Fruit fly (Drosophila melanogaster): ENCODE results near the gene CG18666.

CG18666 gene

dm6 chr2L:11038918-11039317 lies 4.3 kb downstream of the CG18666 start (continued):
- 0 out of 3 replicates have a peak, but pooled peaks have one; percentile 17 for TF ChIP-seq zfh1 (GFP tag; IDR thresholded peaks at IDR 0.05)
- TF ChIP-seq HmgZ (tag; optimal IDR thresholded peaks at IDR 0.05): no peak
- peak; percentile 2 for TF ChIP-seq CG15696 (tag; optimal IDR thresholded peaks at IDR 0.05)
- no peak for TF ChIP-seq dati (GFP tag; IDR thresholded peaks at IDR 0.05)
- peak; percentile 46 for TF ChIP-seq crol (GFP tag; IDR thresholded peaks at IDR 0.05)
- TF ChIP-seq sug (tag; optimal IDR thresholded peaks at IDR 0.05): peak; percentile 21
- no peak for TF ChIP-seq esg (GFP tag; conservative IDR thresholded peaks at IDR 0.05)
- TF ChIP-seq Asciz (GFP tag; optimal IDR thresholded peaks at IDR 0.05): no peak
- no peak for TF ChIP-seq CG8388 (GFP tag; optimal IDR thresholded peaks at IDR 0.05)
- no peak for TF ChIP-seq CG16863 (GFP tag; optimal IDR thresholded peaks at IDR 0.05)
- TF ChIP-seq CG33557 (GFP tag; optimal IDR thresholded peaks at IDR 0.05): peak; percentile 48
- TF ChIP-seq CG4854 (GFP tag; optimal IDR thresholded peaks at IDR 0.05): no peak
- peak; percentile 8 for TF ChIP-seq MTF-1 (GFP tag; optimal IDR thresholded peaks at IDR 0.05; ENCODE audit: borderline replicate concordance)
- no peak for TF ChIP-seq CG3995 (GFP tag; optimal IDR thresholded peaks at IDR 0.05)
- TF ChIP-seq CG14050 (GFP tag; IDR thresholded peaks at IDR 0.05): no peak
- no peak for TF ChIP-seq Mad (GFP tag; optimal IDR thresholded peaks at IDR 0.05)
- peak; percentile 18 for TF ChIP-seq Sox100B (GFP tag; optimal IDR thresholded peaks at IDR 0.05)
- TF ChIP-seq Chrac-16 (GFP tag; optimal IDR thresholded peaks at IDR 0.05): no peak
- TF ChIP-seq Vsx1 (GFP tag; optimal IDR thresholded peaks at IDR 0.05): peak; percentile 41
- no peak for TF ChIP-seq mam (GFP tag; optimal IDR thresholded peaks at IDR 0.05)
- TF ChIP-seq pho (GFP tag; optimal IDR thresholded peaks at IDR 0.05): no peak
- TF ChIP-seq ro (GFP tag; IDR thresholded peaks at IDR 0.05): no peak
- TF ChIP-seq CG12155 (GFP tag; optimal IDR thresholded peaks at IDR 0.05): no peak
- TF ChIP-seq hth (optimal IDR thresholded peaks at IDR 0.05): no peak
- no peak for TF ChIP-seq peb (GFP tag; IDR thresholded peaks at IDR 0.05)
- no peak for TF ChIP-seq fd64A (GFP tag; optimal IDR thresholded peaks at IDR 0.05)
- TF ChIP-seq CG2199 (GFP tag; IDR thresholded peaks at IDR 0.05): peak; percentile 60; the same call in 1 of the 3 replicates

dm6 chr2L:11039548-11040144 lies 5.1 kb downstream of the CG18666 start:
- TF ChIP-seq CG4730 (GFP tag; IDR thresholded peaks at IDR 0.05): no peak
- peak; percentile 35 for TF ChIP-seq sqz (GFP tag; optimal IDR thresholded peaks at IDR 0.05)
- TF ChIP-seq CG17359 (tag; optimal IDR thresholded peaks at IDR 0.05): no peak
- peak in 1 of 2 experiments; percentile 90 for TF ChIP-seq Hr78 (GFP tag; optimal IDR thresholded peaks at IDR 0.05)
- no peak for TF ChIP-seq Lpt (GFP tag; optimal IDR thresholded peaks at IDR 0.05)
- no peak for TF ChIP-seq cad (GFP tag; optimal IDR thresholded peaks at IDR 0.05)
- TF ChIP-seq exex (tag; optimal IDR thresholded peaks at IDR 0.05): peak; percentile 46
- peak; percentile 13 for TF ChIP-seq sd (tag; optimal IDR thresholded peaks at IDR 0.05)
- TF ChIP-seq sug (tag; optimal IDR thresholded peaks at IDR 0.05): peak; percentile 77
- no peak for TF ChIP-seq CG12236 (GFP tag; optimal IDR thresholded peaks at IDR 0.05)
- TF ChIP-seq CG15514 (GFP tag; optimal IDR thresholded peaks at IDR 0.05): peak; percentile 1
- TF ChIP-seq D (optimal IDR thresholded peaks at IDR 0.05): no peak
- no peak for TF ChIP-seq D (GFP tag; optimal IDR thresholded peaks at IDR 0.05)
- TF ChIP-seq CG2678 (tag; optimal IDR thresholded peaks at IDR 0.05): peak; percentile 12
- TF ChIP-seq Hmr (GFP tag; optimal IDR thresholded peaks at IDR 0.05): peak; percentile 22
- TF ChIP-seq hth (optimal IDR thresholded peaks at IDR 0.05): no peak
- no peak for TF ChIP-seq Dref (GFP tag; IDR thresholded peaks at IDR 0.05)
- no peak for TF ChIP-seq BtbVII (GFP tag; optimal IDR thresholded peaks at IDR 0.05)
- TF ChIP-seq CG8359 (GFP tag; optimal IDR thresholded peaks at IDR 0.05; ENCODE audit: borderline replicate concordance): no peak
- peak; percentile 55 for TF ChIP-seq CG34376 (GFP tag; optimal IDR thresholded peaks at IDR 0.05)
- TF ChIP-seq TFAM (GFP tag; optimal IDR thresholded peaks at IDR 0.05): no peak
- peak; percentile 61 for TF ChIP-seq CG13894 (tag; optimal IDR thresholded peaks at IDR 0.05)
- TF ChIP-seq fd3F (GFP tag; optimal IDR thresholded peaks at IDR 0.05): no peak
- no peak for TF ChIP-seq CG31224 (GFP tag; IDR thresholded peaks at IDR 0.05)
- TF ChIP-seq lab (GFP tag; optimal IDR thresholded peaks at IDR 0.05): peak; percentile 42
- no peak for TF ChIP-seq CG11247 (GFP tag; IDR thresholded peaks at IDR 0.05)

Measured in whole organism, embryonic.